Worm (Caenorhabditis elegans) whole organism, early embryonic: ENCODE results near the gene W10G11.19.

Experiments
- B0310.2 ChIP-seq: sonication (generic microtip); optimal IDR thresholded peaks from 2 replicates; lab custom pipeline; 2016; ENCODE audit warnings: mild to moderate bottlenecking, missing genetic modification characterization, missing compliant biosample characterization
- F13C5.2 ChIP-seq: sonication (generic microtip); optimal IDR thresholded peaks from 2 replicates; lab custom pipeline; 2017; ENCODE audit warnings: mild to moderate bottlenecking, missing genetic modification characterization, inconsistent platforms, missing compliant biosample characterization
- aly-1 ChIP-seq: sonication (generic microtip); optimal IDR thresholded peaks from 2 replicates; lab custom pipeline; 2016; ENCODE audit warnings: missing genetic modification characterization, missing compliant biosample characterization
- ama-1 ChIP-seq: fragments of 150-350 bp; optimal IDR thresholded peaks from 2 replicates; lab custom pipeline; 2014
- ceh-13 ChIP-seq: fragments of 200-800 bp; sonication (Bioruptor generic); optimal IDR thresholded peaks from 2 replicates; lab custom pipeline; 2018; ENCODE audit warnings: mild to moderate bottlenecking, missing genetic modification characterization, missing compliant biosample characterization
- ceh-36 ChIP-seq: sonication (generic microtip); optimal IDR thresholded peaks from 2 replicates; lab custom pipeline; 2016; ENCODE audit warnings: missing genetic modification characterization, inconsistent platforms, missing compliant biosample characterization
- ets-7 ChIP-seq: sonication (generic microtip); optimal IDR thresholded peaks from 2 replicates; lab custom pipeline; 2016; ENCODE audit warnings: missing genotype, missing genetic modification characterization, missing compliant biosample characterization
- flt-1 ChIP-seq: fragments of 200-800 bp; sonication (Bioruptor generic); IDR thresholded peaks from 2 replicates; pipeline ENCODE4 v1.3.6; 2022; ENCODE audit warnings: missing genetic modification characterization, missing compliant biosample characterization
- hmbx-1 ChIP-seq: sonication (generic microtip); optimal IDR thresholded peaks from 2 replicates; lab custom pipeline; 2016; ENCODE audit warnings: mild to moderate bottlenecking, missing genetic modification characterization, missing compliant biosample characterization
- hmg-4 ChIP-seq: fragments of 200-800 bp; sonication (Bioruptor generic); optimal IDR thresholded peaks from 2 replicates; lab custom pipeline; 2018; ENCODE audit warnings: mild to moderate bottlenecking, missing genetic modification characterization, missing compliant biosample characterization
- hnd-1 ChIP-seq: sonication (generic microtip); optimal IDR thresholded peaks from 2 replicates; lab custom pipeline; 2016; ENCODE audit warnings: missing genetic modification characterization, missing compliant biosample characterization
- pes-1 ChIP-seq: fragments of 200-800 bp; sonication (Bioruptor generic); IDR thresholded peaks from 2 replicates; pipeline ENCODE4 v1.3.6; 2022; ENCODE audit warnings: missing genetic modification reagents, missing genetic modification characterization, missing compliant biosample characterization
- scrt-1 ChIP-seq: fragments of 200-800 bp; sonication (Bioruptor generic); IDR thresholded peaks from 2 replicates; pipeline ENCODE4 v1.3.6; 2022; ENCODE audit warnings: missing genetic modification characterization, missing compliant biosample characterization
- sea-1 ChIP-seq: fragments of 200-800 bp; sonication (Bioruptor generic); conservative IDR thresholded peaks from 2 replicates; pipeline ENCODE4 v1.3.6; 2022; ENCODE audit warnings: missing genetic modification characterization, missing compliant biosample characterization
- tbx-11 ChIP-seq: fragments of 200-800 bp; sonication (Bioruptor generic); IDR thresholded peaks from 2 replicates; pipeline ENCODE4 v1.3.6; 2022; ENCODE audit warnings: missing genetic modification characterization, missing compliant biosample characterization
- tbx-37 ChIP-seq: fragments of 200-800 bp; sonication (Bioruptor generic); conservative IDR thresholded peaks from 2 replicates; pipeline ENCODE4 v1.3.6; 2022; ENCODE audit warnings: missing genetic modification reagents, missing genetic modification characterization, missing compliant biosample characterization
- tra-4 ChIP-seq: sonication (generic microtip); optimal IDR thresholded peaks from 2 replicates; lab custom pipeline; 2017; ENCODE audit warnings: missing genetic modification characterization, missing compliant biosample characterization

The W10G11.19 gene

ce11 chrII:3516175-3516574, 34.3 kb upstream of the W10G11.19 start:
- no peak for TF ChIP-seq flt-1 (GFP tag; lab: Robert Waterston, UW)
- TF ChIP-seq tbx-11 (GFP tag; lab: Robert Waterston, UW), result no peak
- TF ChIP-seq B0310.2 (tag; lab: Kevin White, UChicago), result no peak
- no peak for TF ChIP-seq tra-4 (tag; lab: Kevin White, UChicago)
- TF ChIP-seq scrt-1 (GFP tag; lab: Robert Waterston, UW), result no peak
- TF ChIP-seq hmbx-1 (tag; lab: Kevin White, UChicago), result no peak
- no peak for TF ChIP-seq ceh-13 (GFP tag; lab: Kevin White, UChicago)
- no peak for TF ChIP-seq ama-1 (lab: Kevin White, UChicago)
- no peak for TF ChIP-seq hnd-1
- no peak for TF ChIP-seq sea-1
- no peak for TF ChIP-seq hmg-4 (GFP tag; lab: Kevin White, UChicago)
- TF ChIP-seq pes-1 (GFP tag; lab: Robert Waterston, UW), result no peak
- no peak for TF ChIP-seq tbx-37 (GFP tag; lab: Robert Waterston, UW)
- TF ChIP-seq aly-1 (tag; lab: Kevin White, UChicago), result no peak
- TF ChIP-seq ets-7 (tag; lab: Kevin White, UChicago), result no peak
- TF ChIP-seq ceh-36, result no peak
- no peak for TF ChIP-seq F13C5.2 (tag; lab: Kevin White, UChicago)

- TF ChIP-seq hmbx-1 (tag; lab: Kevin White, UChicago) (peak; percentile 52), sea-1 (peak; percentile 86), F13C5.2 (tag; lab: Kevin White, UChicago) (peak; percentile 81), scrt-1 (GFP tag; lab: Robert Waterston, UW) (peak; percentile 89), hmg-4 (GFP tag; lab: Kevin White, UChicago) (peak; percentile 93), hnd-1 (peak; percentile 62), tbx-11 (GFP tag; lab: Robert Waterston, UW) (peak; percentile 78; the same call in 1 of the 2 replicates), ets-7 (tag; lab: Kevin White, UChicago) (peak; percentile 76), aly-1 (tag; lab: Kevin White, UChicago) (peak; percentile 84), flt-1 (GFP tag; lab: Robert Waterston, UW) (peak; percentile 87), B0310.2 (tag; lab: Kevin White, UChicago) (peak; percentile 74), tra-4 (tag; lab: Kevin White, UChicago) (peak; percentile 70), pes-1 (GFP tag; lab: Robert Waterston, UW) (peak; percentile 90), ceh-13 (GFP tag; lab: Kevin White, UChicago) (peak; percentile 77), tbx-37 (GFP tag; lab: Robert Waterston, UW) (peak; percentile 85), ceh-36 (peak; percentile 94), ama-1 (lab: Kevin White, UChicago) (no peak)
These were observed 31.4 kb upstream of the W10G11.19 start, which contains the start of gene clec-126 for ce11 chrII:3518961-3519544. clec-126 (plus strand) TSS chrII:3519494.

- TF ChIP-seq hmbx-1 (tag; lab: Kevin White, UChicago) (peak; percentile 57), aly-1 (tag; lab: Kevin White, UChicago) (peak; percentile 75), hnd-1 (peak; percentile 72), hmg-4 (GFP tag; lab: Kevin White, UChicago) (peak; percentile 82), ceh-13 (GFP tag; lab: Kevin White, UChicago) (peak; percentile 70), scrt-1 (GFP tag; lab: Robert Waterston, UW) (peak; percentile 96), flt-1 (GFP tag; lab: Robert Waterston, UW) (peak; percentile 91), ets-7 (tag; lab: Kevin White, UChicago) (peak; percentile 58), B0310.2 (tag; lab: Kevin White, UChicago) (peak; percentile 28), sea-1 (peak; percentile 91), ama-1 (lab: Kevin White, UChicago) (no peak), tra-4 (tag; lab: Kevin White, UChicago) (peak; percentile 30), tbx-11 (GFP tag; lab: Robert Waterston, UW) (peak; percentile 92), tbx-37 (GFP tag; lab: Robert Waterston, UW) (peak; percentile 93), ceh-36 (peak; percentile 83), pes-1 (GFP tag; lab: Robert Waterston, UW) (peak; percentile 95), F13C5.2 (tag; lab: Kevin White, UChicago) (peak; percentile 59)
These were observed 29.2 kb upstream of the W10G11.19 start, which contains the start of gene W09G10.9 for ce11 chrII:3520988-3521850. W09G10.9 (plus strand) TSS chrII:3521800.

ce11 chrII:3524097-3524496, 26.4 kb upstream of the W10G11.19 start, which contains the start of gene col-72:
col-72 (minus strand) TSS chrII:3524197.
- TF ChIP-seq ceh-13 (GFP tag; lab: Kevin White, UChicago) (no peak), tra-4 (tag; lab: Kevin White, UChicago) (no peak), ets-7 (tag; lab: Kevin White, UChicago) (no peak), ama-1 (lab: Kevin White, UChicago) (no peak)

ce11 chrII:3527460-3527859, 23.0 kb upstream of the W10G11.19 start:
- TF ChIP-seq tbx-37 (GFP tag; lab: Robert Waterston, UW) (no peak), scrt-1 (GFP tag; lab: Robert Waterston, UW) (no peak), aly-1 (tag; lab: Kevin White, UChicago) (no peak), tra-4 (tag; lab: Kevin White, UChicago) (no peak), flt-1 (GFP tag; lab: Robert Waterston, UW) (no peak), pes-1 (GFP tag; lab: Robert Waterston, UW) (no peak), hmg-4 (GFP tag; lab: Kevin White, UChicago) (no peak), B0310.2 (tag; lab: Kevin White, UChicago) (no peak), F13C5.2 (tag; lab: Kevin White, UChicago) (no peak), ama-1 (lab: Kevin White, UChicago) (no peak), tbx-11 (GFP tag; lab: Robert Waterston, UW) (no peak)

ce11 chrII:3528256-3528655, 22.2 kb upstream of the W10G11.19 start, which contains the start of gene ncs-6:
ncs-6 (minus strand) TSS chrII:3528516.
- no peak for TF ChIP-seq tra-4 (tag; lab: Kevin White, UChicago)
- TF ChIP-seq hmbx-1 (tag; lab: Kevin White, UChicago), result no peak
- no peak for TF ChIP-seq F13C5.2 (tag; lab: Kevin White, UChicago)
- TF ChIP-seq ceh-13 (GFP tag; lab: Kevin White, UChicago), result no peak
- TF ChIP-seq hnd-1, result no peak
- TF ChIP-seq aly-1 (tag; lab: Kevin White, UChicago), result no peak
- TF ChIP-seq ceh-36, result no peak
- TF ChIP-seq B0310.2 (tag; lab: Kevin White, UChicago), result no peak
- no peak for TF ChIP-seq scrt-1 (GFP tag; lab: Robert Waterston, UW)
- no peak for TF ChIP-seq hmg-4 (GFP tag; lab: Kevin White, UChicago)
- TF ChIP-seq ets-7 (tag; lab: Kevin White, UChicago), result no peak
